Worm (Caenorhabditis elegans): ENCODE measurements around the gene zzz-1.

DNA sequence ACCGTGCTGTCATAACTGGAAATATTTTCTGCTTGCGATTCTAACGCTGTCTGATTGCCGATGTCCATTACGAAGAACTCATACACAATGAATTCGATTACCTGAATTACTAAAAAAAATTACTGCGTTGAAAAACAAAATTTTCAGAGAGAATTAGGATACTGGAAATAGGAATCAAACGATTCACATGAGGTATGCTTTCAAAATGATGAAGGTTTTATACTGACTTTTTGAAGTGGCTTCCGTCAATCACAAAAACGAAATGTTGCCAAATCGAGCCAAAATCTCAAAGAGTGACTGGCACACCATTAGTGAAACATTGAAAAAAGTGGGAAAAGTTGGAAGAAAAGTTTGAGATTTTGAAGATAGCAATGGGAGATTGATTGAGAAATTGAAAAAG is at the start of gene zzz-1:
- TF ChIP-seq lin-14 (GFP tag; optimal IDR thresholded peaks at IDR 0.05) (no peak), unc-62 (GFP tag; optimal IDR thresholded peaks at IDR 0.05) (no peak), sox-4 (tag; optimal IDR thresholded peaks at IDR 0.05) (no peak), ceh-88 (GFP tag; IDR thresholded peaks at IDR 0.05) (no peak)

Measured in whole organism, L1 larva.